Worm (Caenorhabditis elegans) whole organism, L2 larva: ENCODE data around the gene pgp-11.

Experiments used
- F13H6.1 ChIP-seq: sonication (generic microtip); optimal IDR thresholded peaks from 2 replicates; lab custom pipeline; 2016; ENCODE audit warnings: missing genetic modification characterization, missing compliant biosample characterization
- R02D3.7 ChIP-seq: fragments of 150-350 bp; optimal IDR thresholded peaks from 2 replicates; lab custom pipeline; 2014; ENCODE audit warnings: missing biosample characterization, missing genetic modification characterization
- Y55F3AM.14 ChIP-seq: fragments of 200-800 bp; sonication (Bioruptor generic); optimal IDR thresholded peaks from 2 replicates; lab custom pipeline; 2018; ENCODE audit warnings: mild to moderate bottlenecking, missing genetic modification characterization, missing compliant biosample characterization
- ZK546.5 ChIP-seq: sonication (generic microtip); optimal IDR thresholded peaks from 2 replicates; lab custom pipeline; 2017; ENCODE audit warnings: missing biosample characterization, missing genetic modification characterization
- alr-1 ChIP-seq: fragments of 150-350 bp; optimal IDR thresholded peaks from 2 replicates; lab custom pipeline; 2014; ENCODE audit warnings: missing biosample characterization, missing genetic modification characterization
- aly-2 ChIP-seq: fragments of 150-350 bp; optimal IDR thresholded peaks from 2 replicates; lab custom pipeline; 2014; ENCODE audit warnings: missing biosample characterization, missing genetic modification characterization
- ama-1 ChIP-seq: fragments of 150-350 bp; optimal IDR thresholded peaks from 2 replicates; lab custom pipeline; 2018; ENCODE audit warnings: inconsistent platforms
- blmp-1 ChIP-seq: sonication (generic microtip); optimal IDR thresholded peaks from 2 replicates; lab custom pipeline; 2017; ENCODE audit warnings: missing genetic modification characterization, mild to moderate bottlenecking, missing compliant biosample characterization, antibody characterized with exemption, moderate library complexity; ENCODE audit not compliant: insufficient read depth
- ceh-16 ChIP-seq: fragments of 150-350 bp; optimal IDR thresholded peaks from 2 replicates; lab custom pipeline; 2014; ENCODE audit warnings: missing biosample characterization, missing genetic modification characterization
- ceh-82 ChIP-seq: fragments of 150-350 bp; optimal IDR thresholded peaks from 2 replicates; lab custom pipeline; 2014; ENCODE audit warnings: missing biosample characterization, missing genetic modification characterization
- dmd-4 ChIP-seq: sonication (generic microtip); optimal IDR thresholded peaks from 2 replicates; lab custom pipeline; 2017; ENCODE audit warnings: missing biosample characterization, missing genetic modification characterization
- egl-27 ChIP-seq: sonication (generic microtip); optimal IDR thresholded peaks from 3 replicates; lab custom pipeline; 2017; ENCODE audit warnings: missing biosample characterization, missing genetic modification reagents, missing genetic modification characterization
- elt-3 ChIP-seq: sonication (generic microtip); optimal IDR thresholded peaks from 2 replicates; lab custom pipeline; 2017; ENCODE audit warnings: missing biosample characterization, missing genetic modification characterization
- gmeb-1 ChIP-seq: fragments of 150-350 bp; optimal IDR thresholded peaks from 2 replicates; lab custom pipeline; 2014; ENCODE audit warnings: missing biosample characterization, missing genetic modification characterization
- lin-13 ChIP-seq: fragments of 150-350 bp; optimal IDR thresholded peaks from 2 replicates; lab custom pipeline; 2014; ENCODE audit warnings: missing biosample characterization, missing genetic modification reagents, missing genetic modification characterization
- lin-39 ChIP-seq: fragments of 150-350 bp; optimal IDR thresholded peaks from 2 replicates; lab custom pipeline; 2014; ENCODE audit warnings: missing biosample characterization, missing genetic modification reagents, missing genetic modification characterization
- lsy-2 ChIP-seq, 2 experiments: fragments of 150-350 bp in 1 of 2; sonication (generic microtip) in 1 of 2; optimal IDR thresholded peaks; 2 replicates each; lab custom pipeline; 2014 to 2017; ENCODE audit warnings: missing biosample characterization in 2 of 2, missing genetic modification characterization in 2 of 2
- mab-5 ChIP-seq: fragments of 150-350 bp; optimal IDR thresholded peaks from 2 replicates; lab custom pipeline; 2014; ENCODE audit warnings: missing biosample characterization, missing genetic modification characterization
- mdl-1 ChIP-seq, 2 experiments: fragments of 150-350 bp in 1 of 2; sonication (generic microtip) in 1 of 2; optimal IDR thresholded peaks; 2 replicates each; lab custom pipeline; 2017; ENCODE audit warnings: missing biosample characterization in 2 of 2, missing genetic modification characterization in 2 of 2
- nhr-11 ChIP-seq: fragments of 150-350 bp; optimal IDR thresholded peaks from 2 replicates; lab custom pipeline; 2014; ENCODE audit warnings: missing biosample characterization, missing genetic modification characterization
- nhr-12 ChIP-seq: fragments of 150-350 bp; optimal IDR thresholded peaks from 2 replicates; lab custom pipeline; 2014; ENCODE audit warnings: missing biosample characterization, missing genetic modification characterization
- nhr-129 ChIP-seq: fragments of 150-350 bp; optimal IDR thresholded peaks from 2 replicates; lab custom pipeline; 2014; ENCODE audit warnings: missing biosample characterization, missing genetic modification characterization
- nhr-21 ChIP-seq: fragments of 150-350 bp; optimal IDR thresholded peaks from 2 replicates; lab custom pipeline; 2014; ENCODE audit warnings: missing biosample characterization, missing genetic modification characterization
- nhr-237 ChIP-seq: fragments of 150-350 bp; optimal IDR thresholded peaks from 2 replicates; lab custom pipeline; 2014; ENCODE audit warnings: missing biosample characterization, missing genetic modification characterization
- nhr-25 ChIP-seq: fragments of 150-350 bp; sonication (generic microtip); optimal IDR thresholded peaks from 3 replicates; lab custom pipeline; 2014; ENCODE audit warnings: missing biosample characterization, missing genetic modification characterization
- nhr-6 ChIP-seq: fragments of 150-350 bp; optimal IDR thresholded peaks from 2 replicates; lab custom pipeline; 2014; ENCODE audit warnings: missing biosample characterization, missing genetic modification characterization
- nhr-77 ChIP-seq: fragments of 150-350 bp; optimal IDR thresholded peaks from 2 replicates; lab custom pipeline; 2014; ENCODE audit warnings: missing biosample characterization, missing genetic modification characterization
- peb-1 ChIP-seq: fragments of 150-350 bp; optimal IDR thresholded peaks from 2 replicates; lab custom pipeline; 2014; ENCODE audit warnings: missing biosample characterization, missing genetic modification characterization
- sma-3 ChIP-seq: sonication (generic microtip); optimal IDR thresholded peaks from 2 replicates; lab custom pipeline; 2016; ENCODE audit warnings: missing genetic modification reagents, missing genetic modification characterization, missing compliant biosample characterization
- sma-9 ChIP-seq, 2 experiments: fragments of 150-350 bp in 1 of 2; sonication (generic microtip) in 1 of 2; optimal IDR thresholded peaks; 2 replicates each; lab custom pipeline; 2014 to 2016; ENCODE audit warnings: missing genetic modification characterization in 2 of 2, mild to moderate bottlenecking in 1 of 2, missing biosample characterization in 1 of 2, missing compliant biosample characterization in 1 of 2, missing genetic modification reagents in 1 of 2, moderate library complexity in 1 of 2
- snpc-4 ChIP-seq: fragments of 150-350 bp; optimal IDR thresholded peaks from 2 replicates; lab custom pipeline; 2014; ENCODE audit warnings: missing biosample characterization, missing genetic modification characterization
- zag-1 ChIP-seq: fragments of 150-350 bp; optimal IDR thresholded peaks from 2 replicates; lab custom pipeline; 2014; ENCODE audit warnings: missing biosample characterization, missing genetic modification characterization
- ztf-1 ChIP-seq: fragments of 200-800 bp; sonication (Bioruptor generic); conservative IDR thresholded peaks from 2 replicates; pipeline ENCODE4 v1.3.6; 2022; ENCODE audit warnings: missing genetic modification characterization, missing compliant biosample characterization

pgp-11 gene

ce11 chrII:8039416-8039815, 35.4 kb upstream of the pgp-11 start, which contains the start of the genes ubh-4 and algn-6 (continued):
- TF ChIP-seq nhr-237 (tag; lab: Kevin White, UChicago) (no peak), gmeb-1 (peak; percentile 59), snpc-4 (no peak), R02D3.7 (tag; lab: Kevin White, UChicago) (no peak), blmp-1 (tag; lab: Kevin White, UChicago) (no peak), nhr-25 (tag; lab: Kevin White, UChicago) (no peak), nhr-77 (tag; lab: Kevin White, UChicago) (no peak), lsy-2 (tag; optimal IDR thresholded peaks at IDR 0.05; lab: Kevin White, UChicago) (peak; percentile 57 to 96), F13H6.1 (tag; lab: Kevin White, UChicago) (no peak), elt-3 (tag; lab: Kevin White, UChicago) (no peak), ZK546.5 (tag; lab: Kevin White, UChicago) (no peak), ztf-1 (GFP tag; lab: Robert Waterston, UW) (no peak), nhr-21 (tag; lab: Kevin White, UChicago) (no peak), lin-13 (GFP tag; lab: Kevin White, UChicago) (peak; percentile 6), sma-9 (GFP tag; optimal IDR thresholded peaks at IDR 0.05; lab: Kevin White, UChicago) (peak; percentile 26), sma-9 (tag; optimal IDR thresholded peaks at IDR 0.05; lab: Kevin White, UChicago) (no peak), nhr-6 (tag; lab: Kevin White, UChicago) (no peak), mab-5 (tag; lab: Kevin White, UChicago) (no peak), lin-39 (tag; lab: Kevin White, UChicago) (no peak)

DNA sequence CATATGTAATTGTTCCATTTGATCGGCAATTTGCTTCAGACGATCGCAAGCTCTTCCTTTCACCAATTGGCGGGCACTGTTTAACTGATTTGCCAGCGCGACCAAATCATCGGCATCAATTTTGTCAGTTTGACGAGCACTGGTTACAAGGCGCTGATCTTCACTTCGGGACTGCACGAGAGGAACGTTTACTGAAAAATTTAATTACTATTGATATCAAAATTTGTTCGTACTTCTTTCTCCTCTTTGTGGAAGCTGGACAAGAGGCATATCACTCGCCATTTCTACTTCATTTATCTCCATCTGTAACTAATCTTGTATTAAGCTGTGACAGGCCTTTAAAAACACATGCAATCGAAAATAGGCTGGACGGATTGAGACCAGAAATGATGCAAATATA, 33.8 kb upstream of the pgp-11 start, which contains the start of gene C08B11.9:
TSS of gene C08B11.9 (minus strand) at position 307 of the 400 bp plus-strand sequence.
- TF ChIP-seq nhr-25 (tag; lab: Kevin White, UChicago) (no peak), zag-1 (no peak), lin-39 (tag; lab: Kevin White, UChicago) (no peak), nhr-11 (tag; lab: Kevin White, UChicago) (no peak), sma-9 (GFP tag; optimal IDR thresholded peaks at IDR 0.05; lab: Kevin White, UChicago) (no peak), sma-9 (tag; optimal IDR thresholded peaks at IDR 0.05; lab: Kevin White, UChicago) (no peak), lin-13 (GFP tag; lab: Kevin White, UChicago) (no peak), mab-5 (tag; lab: Kevin White, UChicago) (no peak)

ce11 chrII:8037246-8037645, 33.2 kb upstream of the pgp-11 start, which contains the start of gene arp-6:
Gene arp-6, minus strand, starts transcription at chrII:8037346.
- TF ChIP-seq ceh-16 (tag; lab: Kevin White, UChicago) (no peak), nhr-21 (tag; lab: Kevin White, UChicago) (no peak), sma-3 (GFP tag; lab: Kevin White, UChicago) (no peak), egl-27 (no peak), blmp-1 (tag; lab: Kevin White, UChicago) (no peak), nhr-11 (tag; lab: Kevin White, UChicago) (no peak), alr-1 (no peak), nhr-129 (tag; lab: Kevin White, UChicago) (no peak), sma-9 (GFP tag; optimal IDR thresholded peaks at IDR 0.05; lab: Kevin White, UChicago) (no peak), sma-9 (tag; optimal IDR thresholded peaks at IDR 0.05; lab: Kevin White, UChicago) (no peak), mdl-1 (tag; optimal IDR thresholded peaks at IDR 0.05; lab: Kevin White, UChicago) (no peak)
- TF ChIP-seq, all 48 proteins: peak for 0

DNA sequence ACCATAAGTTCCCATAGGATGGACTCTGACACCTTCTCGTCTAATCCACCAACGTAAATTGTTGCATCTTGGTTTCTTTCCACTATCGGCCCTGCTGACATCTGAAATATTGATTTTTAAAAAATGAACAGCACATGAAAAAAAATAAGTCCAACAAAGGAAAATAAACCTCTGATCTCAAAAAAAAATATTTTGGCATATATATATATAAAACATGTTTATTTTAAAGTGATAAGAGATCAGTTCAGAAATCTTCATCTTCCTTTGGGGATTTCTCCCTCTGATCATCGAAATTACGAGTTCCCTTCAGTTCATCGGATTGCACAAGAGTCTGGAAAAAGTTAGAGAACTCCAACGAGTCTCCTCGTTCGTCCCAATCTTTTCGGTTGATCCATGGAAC, 31.6 kb upstream of the pgp-11 start, which contains the start of gene sap-49:
TSS of gene sap-49 (minus strand) at position 101 of the 400 bp plus-strand sequence.
- TF ChIP-seq Y55F3AM.14 (GFP tag; lab: Kevin White, UChicago) (no peak), nhr-77 (tag; lab: Kevin White, UChicago) (no peak), peb-1 (tag; lab: Kevin White, UChicago) (no peak), lsy-2 (tag; optimal IDR thresholded peaks at IDR 0.05; lab: Kevin White, UChicago) (no peak), aly-2 (tag; lab: Kevin White, UChicago) (no peak), lin-39 (tag; lab: Kevin White, UChicago) (no peak), nhr-21 (tag; lab: Kevin White, UChicago) (no peak), nhr-237 (tag; lab: Kevin White, UChicago) (no peak), elt-3 (tag; lab: Kevin White, UChicago) (no peak), lin-13 (GFP tag; lab: Kevin White, UChicago) (no peak), sma-9 (GFP tag; optimal IDR thresholded peaks at IDR 0.05; lab: Kevin White, UChicago) (no peak), sma-9 (tag; optimal IDR thresholded peaks at IDR 0.05; lab: Kevin White, UChicago) (no peak), ceh-82 (tag; lab: Kevin White, UChicago) (no peak)

- no peak for TF ChIP-seq lin-39 (tag; lab: Kevin White, UChicago)
- TF ChIP-seq nhr-12 (tag; lab: Kevin White, UChicago), result no peak
- TF ChIP-seq dmd-4 (tag; lab: Kevin White, UChicago), result no peak
- no peak for TF ChIP-seq lin-13 (GFP tag; lab: Kevin White, UChicago)
- no peak for TF ChIP-seq ztf-1 (GFP tag; lab: Robert Waterston, UW)
- TF ChIP-seq ama-1 (lab: Kevin White, UChicago), result no peak
- TF ChIP-seq nhr-6 (tag; lab: Kevin White, UChicago), result no peak
- no peak for TF ChIP-seq elt-3 (tag; lab: Kevin White, UChicago)
Observed at ce11 chrII:8034617-8035016, 30.6 kb upstream of the pgp-11 start.
